Fruit fly (Drosophila melanogaster): ENCODE data around the gene Syn1.

The Syn1 gene

dm6 chr3L:21808003-21808530 lies 37.7 kb upstream of the Syn1 start (continued):
- TF ChIP-seq CG1621 (tag; optimal IDR thresholded peaks at IDR 0.05) (peak; percentile 28), cyc (GFP tag; optimal IDR thresholded peaks at IDR 0.05) (peak; percentile 46), CG11762 (GFP tag; optimal IDR thresholded peaks at IDR 0.05; ENCODE audit: insufficient read depth) (peak; percentile 16), Eip75B (GFP tag; optimal IDR thresholded peaks at IDR 0.05) (peak; percentile 22), CG7368 (GFP tag; optimal IDR thresholded peaks at IDR 0.05) (no peak), net (GFP tag; optimal IDR thresholded peaks at IDR 0.05) (peak; percentile 58), CG10669 (GFP tag; optimal IDR thresholded peaks at IDR 0.05) (peak; percentile 51), OdsH (GFP tag; optimal IDR thresholded peaks at IDR 0.05) (peak; percentile 68), dac (GFP tag; optimal IDR thresholded peaks at IDR 0.05) (peak; percentile 36), CG4318 (GFP tag; optimal IDR thresholded peaks at IDR 0.05) (peak; percentile 53), CG31627 (GFP tag; optimal IDR thresholded peaks at IDR 0.05) (peak; percentile 23), pdm3 (GFP tag; optimal IDR thresholded peaks at IDR 0.05) (peak; percentile 36), CG11294 (GFP tag; IDR thresholded peaks at IDR 0.05) (peak; percentile 36; the same call in 1 of the 2 replicates), CG6808 (GFP tag; optimal IDR thresholded peaks at IDR 0.05) (peak; percentile 52), Gug (GFP tag; IDR thresholded peaks at IDR 0.05) (peak; percentile 47; the same call in 1 of the 2 replicates), CG6854 (GFP tag; optimal IDR thresholded peaks at IDR 0.05) (no peak), Eip93F (GFP tag; optimal IDR thresholded peaks at IDR 0.05) (no peak), fd59A (GFP tag; optimal IDR thresholded peaks at IDR 0.05) (peak; percentile 22), fkh (GFP tag; optimal IDR thresholded peaks at IDR 0.05) (no peak), eg (GFP tag; IDR thresholded peaks at IDR 0.05) (peak; percentile 95), CG15336 (GFP tag; IDR thresholded peaks at IDR 0.05) (peak; percentile 83), esn (GFP tag; optimal IDR thresholded peaks at IDR 0.05) (peak; percentile 55), CG9139 (GFP tag; optimal IDR thresholded peaks at IDR 0.05) (no peak), topi (GFP tag; optimal IDR thresholded peaks at IDR 0.05) (peak; percentile 45), CG11902 (GFP tag; optimal IDR thresholded peaks at IDR 0.05) (peak; percentile 19), ss (GFP tag; optimal IDR thresholded peaks at IDR 0.05) (peak in 1 of 2 experiments; percentile 66), CG32006 (GFP tag; optimal IDR thresholded peaks at IDR 0.05) (peak; percentile 81), Ets21C (GFP tag; optimal IDR thresholded peaks at IDR 0.05) (no peak), CG6276 (GFP tag; optimal IDR thresholded peaks at IDR 0.05) (peak; percentile 51), CG8632 (GFP tag; optimal IDR thresholded peaks at IDR 0.05) (peak; percentile 66), Sox102F (GFP tag; optimal IDR thresholded peaks at IDR 0.05) (peak; percentile 40), vri (GFP tag; optimal IDR thresholded peaks at IDR 0.05) (peak; percentile 11), Hr38 (GFP tag; optimal IDR thresholded peaks at IDR 0.05) (no peak), lz (GFP tag; optimal IDR thresholded peaks at IDR 0.05) (peak; percentile 52), CG8119 (GFP tag; IDR thresholded peaks at IDR 0.05) (peak; percentile 89), Eip78C (GFP tag) (peak; percentile 68), svp (GFP tag) (peak; percentile 65), CG6163 (GFP tag; IDR thresholded peaks at IDR 0.05) (peak; percentile 88)

dm6 chr3L:21800424-21800823 lies 30.1 kb upstream of the Syn1 start:
- TF ChIP-seq dsx (GFP tag; optimal IDR thresholded peaks at IDR 0.05; ENCODE audit: poor library complexity, severe bottlenecking), result peak; percentile 28
- no peak for TF ChIP-seq Eip93F (GFP tag; optimal IDR thresholded peaks at IDR 0.05)
- peak in 1 of 2 experiments; percentile 20 for TF ChIP-seq ss (GFP tag; optimal IDR thresholded peaks at IDR 0.05)

dm6 chr3L:21787883-21788282 lies 17.5 kb upstream of the Syn1 start:
- TF ChIP-seq eg (GFP tag; IDR thresholded peaks at IDR 0.05), result no peak
- TF ChIP-seq svp (GFP tag), result peak; percentile 15

Data from whole organism, prepupa.